Fruit fly (Drosophila melanogaster): ENCODE data around the gene ppk14.

dm6 chr2L:6391469-6391868 lies 36.7 kb downstream of the ppk14 start:
- TF ChIP-seq psq (optimal IDR thresholded peaks at IDR 0.05), result no peak
- TF ChIP-seq Sin3A (optimal IDR thresholded peaks at IDR 0.05), result no peak
- no peak for TF ChIP-seq ttk (optimal IDR thresholded peaks at IDR 0.05)
- no peak for TF ChIP-seq insv (optimal IDR thresholded peaks at IDR 0.05)
- TF ChIP-seq h (optimal IDR thresholded peaks at IDR 0.05), result no peak

Measured in Kc167 (cell line).